Worm (Caenorhabditis elegans): ENCODE data around the gene zip-9.

The zip-9 gene

DNA sequence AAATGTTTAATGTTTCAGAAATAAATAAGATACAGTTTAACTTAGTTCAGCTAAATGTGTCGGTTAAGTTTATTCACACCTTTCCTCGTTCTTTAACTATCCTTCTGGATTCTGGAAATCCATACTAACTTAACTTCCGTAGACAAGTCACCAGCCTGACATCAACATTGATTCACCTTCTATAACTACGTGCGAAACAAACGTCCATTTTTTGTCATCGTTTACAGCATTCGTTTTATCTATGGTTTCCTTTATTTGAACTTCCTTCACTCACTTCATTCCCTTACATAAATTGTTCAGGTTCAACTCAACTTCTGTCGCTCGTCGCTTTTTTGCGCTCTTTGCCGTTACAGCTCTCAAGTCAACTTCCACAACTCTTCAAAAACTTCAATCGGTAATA is 1.1 kb upstream of the zip-9 start, which contains the start of gene F17C11.26:
Gene F17C11.26 (plus strand): TSS at position 301 of the 400 bp plus-strand sequence.
- TF ChIP-seq ceh-36 (tag; optimal IDR thresholded peaks at IDR 0.05) (no peak), hnd-1 (tag; optimal IDR thresholded peaks at IDR 0.05) (no peak), F13C5.2 (tag; optimal IDR thresholded peaks at IDR 0.05) (no peak), tbx-37 (GFP tag; conservative IDR thresholded peaks at IDR 0.05) (no peak), ceh-13 (GFP tag; optimal IDR thresholded peaks at IDR 0.05) (no peak), scrt-1 (GFP tag; IDR thresholded peaks at IDR 0.05) (no peak)

DNA sequence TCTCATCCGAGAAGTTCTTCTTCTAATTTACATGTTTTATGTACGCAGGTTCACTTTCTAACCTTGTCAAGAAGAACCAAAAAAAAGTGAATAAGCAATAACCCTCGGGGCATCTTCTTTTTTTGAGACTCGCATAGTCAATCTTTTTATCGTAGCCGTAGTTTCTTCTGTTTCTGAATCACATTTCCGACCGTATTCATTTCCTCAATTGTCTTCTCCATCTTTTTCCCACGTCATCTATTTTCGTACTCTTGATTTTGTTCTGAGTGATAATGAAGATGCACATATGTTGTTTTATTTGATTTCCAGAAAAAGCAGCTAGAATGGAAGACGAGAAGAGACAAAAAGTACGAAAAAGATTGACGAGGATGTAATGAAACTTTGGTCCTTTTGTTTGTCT is 2.6 kb downstream of the zip-9 start:
- TF ChIP-seq B0310.2 (tag; optimal IDR thresholded peaks at IDR 0.05) = no peak
- TF ChIP-seq hnd-1 (tag; optimal IDR thresholded peaks at IDR 0.05) = no peak
- no peak for TF ChIP-seq sea-1 (GFP tag; conservative IDR thresholded peaks at IDR 0.05)
- TF ChIP-seq hmbx-1 (tag; optimal IDR thresholded peaks at IDR 0.05) = no peak
- TF ChIP-seq ets-7 (tag; optimal IDR thresholded peaks at IDR 0.05) = no peak
- TF ChIP-seq tbx-37 (GFP tag; conservative IDR thresholded peaks at IDR 0.05) = no peak
- no peak for TF ChIP-seq tra-4 (tag; optimal IDR thresholded peaks at IDR 0.05)
- TF ChIP-seq tbx-11 (GFP tag; IDR thresholded peaks at IDR 0.05) = no peak
- TF ChIP-seq ceh-13 (GFP tag; optimal IDR thresholded peaks at IDR 0.05) = no peak
- TF ChIP-seq hmg-4 (GFP tag; optimal IDR thresholded peaks at IDR 0.05) = no peak
- no peak for TF ChIP-seq ceh-36 (tag; optimal IDR thresholded peaks at IDR 0.05)
- no peak for TF ChIP-seq F13C5.2 (tag; optimal IDR thresholded peaks at IDR 0.05)
- no peak for TF ChIP-seq pes-1 (GFP tag; IDR thresholded peaks at IDR 0.05)
- no peak for TF ChIP-seq flt-1 (GFP tag; IDR thresholded peaks at IDR 0.05)
- TF ChIP-seq scrt-1 (GFP tag; IDR thresholded peaks at IDR 0.05) = no peak

ce11 chrV:10947210-10947609 is 4.9 kb downstream of the zip-9 start:
- TF ChIP-seq ceh-13 (GFP tag; optimal IDR thresholded peaks at IDR 0.05) = no peak

ce11 chrV:10947930-10948329 is 5.7 kb downstream of the zip-9 start, which contains the start of gene F17C11.2:
Gene F17C11.2 (plus strand): TSS chrV:10948230.
- TF ChIP-seq flt-1 (GFP tag; IDR thresholded peaks at IDR 0.05) = no peak
- TF ChIP-seq tbx-11 (GFP tag; IDR thresholded peaks at IDR 0.05) = no peak
- TF ChIP-seq pes-1 (GFP tag; IDR thresholded peaks at IDR 0.05) = no peak
- TF ChIP-seq hmbx-1 (tag; optimal IDR thresholded peaks at IDR 0.05) = no peak
- TF ChIP-seq scrt-1 (GFP tag; IDR thresholded peaks at IDR 0.05) = no peak
- no peak for TF ChIP-seq F13C5.2 (tag; optimal IDR thresholded peaks at IDR 0.05)
- no peak for TF ChIP-seq ets-7 (tag; optimal IDR thresholded peaks at IDR 0.05)
- TF ChIP-seq hmg-4 (GFP tag; optimal IDR thresholded peaks at IDR 0.05) = no peak
- no peak for TF ChIP-seq tra-4 (tag; optimal IDR thresholded peaks at IDR 0.05)
- no peak for TF ChIP-seq ceh-13 (GFP tag; optimal IDR thresholded peaks at IDR 0.05)
- no peak for TF ChIP-seq aly-1 (tag; optimal IDR thresholded peaks at IDR 0.05)
- TF ChIP-seq hnd-1 (tag; optimal IDR thresholded peaks at IDR 0.05) = no peak
- no peak for TF ChIP-seq sea-1 (GFP tag; conservative IDR thresholded peaks at IDR 0.05)
- TF ChIP-seq ceh-36 (tag; optimal IDR thresholded peaks at IDR 0.05) = no peak
- no peak for TF ChIP-seq B0310.2 (tag; optimal IDR thresholded peaks at IDR 0.05)
- TF ChIP-seq ama-1 (optimal IDR thresholded peaks at IDR 0.05) = no peak
- no peak for TF ChIP-seq tbx-37 (GFP tag; conservative IDR thresholded peaks at IDR 0.05)

ce11 chrV:10949511-10949910 is 7.2 kb downstream of the zip-9 start, which contains the start of gene col-153:
Gene col-153 (plus strand): TSS chrV:10949811.
- no peak for TF ChIP-seq F13C5.2 (tag; optimal IDR thresholded peaks at IDR 0.05)
- TF ChIP-seq hmg-4 (GFP tag; optimal IDR thresholded peaks at IDR 0.05) = no peak
- no peak for TF ChIP-seq B0310.2 (tag; optimal IDR thresholded peaks at IDR 0.05)
- TF ChIP-seq tbx-11 (GFP tag; IDR thresholded peaks at IDR 0.05) = no peak
- TF ChIP-seq tra-4 (tag; optimal IDR thresholded peaks at IDR 0.05) = no peak
- TF ChIP-seq hmbx-1 (tag; optimal IDR thresholded peaks at IDR 0.05) = no peak
- TF ChIP-seq aly-1 (tag; optimal IDR thresholded peaks at IDR 0.05) = no peak
- TF ChIP-seq ceh-36 (tag; optimal IDR thresholded peaks at IDR 0.05) = no peak
- no peak for TF ChIP-seq pes-1 (GFP tag; IDR thresholded peaks at IDR 0.05)
- TF ChIP-seq ets-7 (tag; optimal IDR thresholded peaks at IDR 0.05) = no peak
- TF ChIP-seq ama-1 (optimal IDR thresholded peaks at IDR 0.05) = no peak

DNA sequence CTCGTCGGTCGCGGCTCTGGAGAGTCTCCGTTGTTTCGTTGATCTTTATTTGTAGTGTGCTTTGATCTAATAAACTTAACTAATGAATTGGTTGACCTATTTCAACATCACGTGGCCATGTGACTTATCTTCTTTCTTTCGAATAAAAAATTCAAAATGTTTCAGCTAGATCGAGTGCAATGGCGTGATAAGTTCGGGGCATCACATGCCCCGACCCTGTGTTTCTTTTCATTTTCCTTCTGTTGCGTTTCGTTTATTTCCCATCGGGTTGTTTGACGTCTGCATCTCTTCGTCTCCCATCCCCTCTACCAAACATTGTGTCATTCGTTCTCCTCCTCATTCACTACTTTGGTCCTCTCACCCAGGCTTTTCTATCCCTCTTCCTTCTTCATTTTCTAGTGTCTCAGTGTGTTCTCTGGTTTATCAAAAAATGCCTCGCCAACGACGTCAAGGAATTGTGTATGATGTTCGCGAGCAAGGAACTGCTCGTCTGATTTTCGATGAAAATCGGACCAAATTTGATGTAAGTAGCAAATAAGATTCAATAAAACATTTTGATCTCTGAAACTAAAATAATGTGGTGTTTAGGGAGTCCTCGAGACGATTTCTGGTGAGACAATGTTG is 9.5 kb downstream of the zip-9 start, which contains the start of gene F17C11.4:
Gene F17C11.4 (plus strand): TSS at position 206 of the 624 bp plus-strand sequence.
- TF ChIP-seq tbx-37 (GFP tag; conservative IDR thresholded peaks at IDR 0.05) (peak; percentile 17; the same call in 1 of the 2 replicates), sea-1 (GFP tag; conservative IDR thresholded peaks at IDR 0.05) (0 out of 2 replicates have a peak, but pooled peaks have one; percentile 6), hmbx-1 (tag; optimal IDR thresholded peaks at IDR 0.05) (no peak)

- TF ChIP-seq ceh-13 (GFP tag; optimal IDR thresholded peaks at IDR 0.05) (no peak), B0310.2 (tag; optimal IDR thresholded peaks at IDR 0.05) (no peak), F13C5.2 (tag; optimal IDR thresholded peaks at IDR 0.05) (no peak), ama-1 (optimal IDR thresholded peaks at IDR 0.05) (no peak), ets-7 (tag; optimal IDR thresholded peaks at IDR 0.05) (no peak), sea-1 (GFP tag; conservative IDR thresholded peaks at IDR 0.05) (no peak), flt-1 (GFP tag; IDR thresholded peaks at IDR 0.05) (no peak), scrt-1 (GFP tag; IDR thresholded peaks at IDR 0.05) (no peak), pes-1 (GFP tag; IDR thresholded peaks at IDR 0.05) (no peak), hmg-4 (GFP tag; optimal IDR thresholded peaks at IDR 0.05) (no peak), hmbx-1 (tag; optimal IDR thresholded peaks at IDR 0.05) (no peak), aly-1 (tag; optimal IDR thresholded peaks at IDR 0.05) (no peak), tbx-37 (GFP tag; conservative IDR thresholded peaks at IDR 0.05) (no peak), hnd-1 (tag; optimal IDR thresholded peaks at IDR 0.05) (no peak), ceh-36 (tag; optimal IDR thresholded peaks at IDR 0.05) (no peak)
Measured at ce11 chrV:10953471-10954155, 11.4 kb downstream of the zip-9 start.
